Worm (Caenorhabditis elegans) whole organism, young adult: Measurements from ENCODE around the gene col-90.

ENCODE experiments used
- B0019.2 ChIP-seq: fragments of 200-800 bp; sonication (Bioruptor generic); conservative IDR thresholded peaks from 2 replicates; pipeline ENCODE4 v1.3.6; 2022; ENCODE audit warnings: missing genetic modification reagents, missing genetic modification characterization, missing compliant biosample characterization
- B0261.1 ChIP-seq: sonication (generic microtip); optimal IDR thresholded peaks from 2 replicates; lab custom pipeline; 2016; ENCODE audit warnings: mild to moderate bottlenecking, missing genetic modification characterization, moderate library complexity, missing compliant biosample characterization
- B0336.3 ChIP-seq: fragments of 200-800 bp; sonication (Bioruptor generic); IDR thresholded peaks from 2 replicates; pipeline ENCODE4 v1.3.6; 2022; ENCODE audit warnings: missing genetic modification characterization, missing compliant biosample characterization
- D2030.7 ChIP-seq: fragments of 200-800 bp; sonication (Bioruptor generic); IDR thresholded peaks from 2 replicates; pipeline ENCODE4 v1.3.6; 2022; ENCODE audit warnings: missing genetic modification reagents, missing genetic modification characterization, missing compliant biosample characterization
- F23B12.7 ChIP-seq: sonication (generic microtip); optimal IDR thresholded peaks from 2 replicates; lab custom pipeline; 2017; ENCODE audit warnings: missing genetic modification characterization, mild to moderate bottlenecking, missing compliant biosample characterization, antibody characterized with exemption, moderate library complexity; ENCODE audit not compliant: insufficient read depth
- F33H1.4 ChIP-seq: fragments of 200-800 bp; sonication (Bioruptor generic); IDR thresholded peaks from 2 replicates; pipeline ENCODE4 v1.3.6; 2022; ENCODE audit warnings: missing genetic modification reagents, missing genetic modification characterization, missing compliant biosample characterization
- T26A5.8 ChIP-seq: sonication (generic microtip); optimal IDR thresholded peaks from 2 replicates; lab custom pipeline; 2016; ENCODE audit warnings: missing genetic modification characterization, missing compliant biosample characterization
- Y95B8A.8 ChIP-seq: fragments of 200-800 bp; sonication (Bioruptor generic); IDR thresholded peaks from 2 replicates; pipeline ENCODE4 v1.3.6; 2022; ENCODE audit warnings: missing genetic modification reagents, missing genetic modification characterization, missing compliant biosample characterization
- atf-7 ChIP-seq: sonication (generic microtip); optimal IDR thresholded peaks from 2 replicates; lab custom pipeline; 2017; ENCODE audit warnings: mild to moderate bottlenecking, missing genetic modification characterization, missing compliant biosample characterization
- attf-3 ChIP-seq: fragments of 200-800 bp; sonication (Bioruptor generic); conservative IDR thresholded peaks from 2 replicates; pipeline ENCODE4 v1.3.6; 2022; ENCODE audit warnings: missing genetic modification reagents, missing genetic modification characterization, missing compliant biosample characterization
- bed-1 ChIP-seq: fragments of 200-800 bp; sonication (Bioruptor generic); IDR thresholded peaks from 2 replicates; pipeline ENCODE4 v1.3.6; 2022; ENCODE audit warnings: missing genetic modification reagents, missing genetic modification characterization, missing compliant biosample characterization
- ceh-100 ChIP-seq: fragments of 200-800 bp; sonication (Bioruptor generic); IDR thresholded peaks from 2 replicates; pipeline ENCODE4 v1.3.6; 2022; ENCODE audit warnings: missing genetic modification reagents, missing genetic modification characterization, missing compliant biosample characterization
- efl-1 ChIP-seq: fragments of 150-350 bp; optimal IDR thresholded peaks from 2 replicates; lab custom pipeline; 2014; ENCODE audit warnings: missing biosample characterization, missing genetic modification reagents, missing genetic modification characterization
- egrh-3 ChIP-seq: fragments of 200-800 bp; sonication (Bioruptor generic); IDR thresholded peaks from 2 replicates; pipeline ENCODE4 v1.3.6; 2022; ENCODE audit warnings: missing genetic modification reagents, missing genetic modification characterization, missing compliant biosample characterization
- fkh-3 ChIP-seq: sonication (generic microtip); optimal IDR thresholded peaks from 2 replicates; lab custom pipeline; 2016; ENCODE audit warnings: mild to moderate bottlenecking, missing genetic modification characterization, missing compliant biosample characterization
- him-1 ChIP-seq: sonication (generic microtip); optimal IDR thresholded peaks from 2 replicates; lab custom pipeline; 2016; ENCODE audit warnings: missing genotype, missing genetic modification reagents, missing genetic modification characterization, missing compliant biosample characterization
- hmg-1.2 ChIP-seq: fragments of 200-800 bp; sonication (Bioruptor generic); IDR thresholded peaks from 2 replicates; pipeline ENCODE4 v1.3.6; 2022; ENCODE audit warnings: missing genetic modification reagents, missing genetic modification characterization, missing compliant biosample characterization
- lin-26 ChIP-seq: fragments of 200-800 bp; sonication (Bioruptor generic); IDR thresholded peaks from 2 replicates; pipeline ENCODE4 v1.3.6; 2022; ENCODE audit warnings: missing genetic modification reagents, missing genetic modification characterization, missing compliant biosample characterization
- lin-35 ChIP-seq, 3 experiments: fragments of 150-350 bp in 2 of 3; sonication (generic microtip) in 1 of 3; optimal IDR thresholded peaks; 2 replicates each; lab custom pipeline; 2014 to 2018; ENCODE audit warnings: missing biosample characterization in 3 of 3, missing genetic modification characterization in 3 of 3, missing genetic modification reagents in 3 of 3
- lsl-1 ChIP-seq: fragments of 200-800 bp; sonication (Bioruptor generic); optimal IDR thresholded peaks from 2 replicates; lab custom pipeline; 2018; ENCODE audit warnings: mild to moderate bottlenecking, missing genetic modification characterization, moderate library complexity, missing compliant biosample characterization
- madf-3 ChIP-seq: fragments of 200-800 bp; sonication (Bioruptor generic); IDR thresholded peaks from 2 replicates; pipeline ENCODE4 v1.3.6; 2022; ENCODE audit warnings: missing genetic modification reagents, missing genetic modification characterization, missing compliant biosample characterization
- madf-6 ChIP-seq: fragments of 200-800 bp; sonication (Bioruptor generic); IDR thresholded peaks from 2 replicates; pipeline ENCODE4 v1.3.6; 2022; ENCODE audit warnings: missing genetic modification reagents, missing genetic modification characterization, missing compliant biosample characterization
- rpc-1 ChIP-seq, 2 experiments: fragments of 150-350 bp in 1 of 2; sonication (generic microtip) in 1 of 2; optimal IDR thresholded peaks; 2 replicates each; lab custom pipeline; 2014 to 2018; ENCODE audit warnings: missing biosample characterization in 1 of 2, missing genetic modification characterization in 1 of 2, missing genetic modification reagents in 1 of 2, missing genotype in 1 of 2
- sea-2 ChIP-seq: fragments of 200-800 bp; sonication (Bioruptor generic); IDR thresholded peaks from 2 replicates; pipeline ENCODE4 v1.3.6; 2022; ENCODE audit warnings: missing genetic modification characterization, missing compliant biosample characterization
- snpc-3.4 ChIP-seq: sonication (generic microtip); optimal IDR thresholded peaks from 2 replicates; lab custom pipeline; 2017; ENCODE audit warnings: missing genetic modification characterization, mild to moderate bottlenecking, missing compliant biosample characterization, antibody characterized with exemption, moderate library complexity, missing genotype, missing genetic modification reagents
- unc-62 ChIP-seq: fragments of 150-350 bp; optimal IDR thresholded peaks from 2 replicates; lab custom pipeline; 2014; ENCODE audit warnings: missing biosample characterization, missing genetic modification reagents, missing genetic modification characterization
- xnd-1 ChIP-seq: sonication (generic microtip); optimal IDR thresholded peaks from 2 replicates; lab custom pipeline; 2016; ENCODE audit warnings: missing genotype, missing genetic modification reagents, missing genetic modification characterization, missing compliant biosample characterization
- zfh-2 ChIP-seq: fragments of 200-800 bp; sonication (Bioruptor generic); conservative IDR thresholded peaks from 2 replicates; pipeline ENCODE4 v1.3.6; 2022; ENCODE audit warnings: missing genetic modification reagents, missing genetic modification characterization, missing compliant biosample characterization
- ztf-25 ChIP-seq: fragments of 200-800 bp; sonication (Bioruptor generic); IDR thresholded peaks from 2 replicates; pipeline ENCODE4 v1.3.6; 2022; ENCODE audit warnings: missing genetic modification reagents, missing genetic modification characterization, missing compliant biosample characterization
- ztf-26 ChIP-seq: sonication (generic microtip); optimal IDR thresholded peaks from 2 replicates; lab custom pipeline; 2017; ENCODE audit warnings: missing genetic modification characterization, missing compliant biosample characterization
- ztf-6 ChIP-seq: fragments of 200-800 bp; sonication (Bioruptor generic); IDR thresholded peaks from 2 replicates; pipeline ENCODE4 v1.3.6; 2022; ENCODE audit warnings: missing genetic modification reagents, missing genetic modification characterization, missing compliant biosample characterization

The col-90 gene

ce11 chrIII:7981233-7981632, 32.6 kb downstream of the col-90 start:
- TF ChIP-seq madf-6 (GFP tag; lab: Robert Waterston, UW) (peak; percentile 31; the same call in 1 of the 2 replicates), zfh-2 (GFP tag; lab: Robert Waterston, UW) (peak; percentile 65), T26A5.8 (no peak), rpc-1 (optimal IDR thresholded peaks at IDR 0.05; lab: Kevin White, UChicago) (no peak), rpc-1 (tag; optimal IDR thresholded peaks at IDR 0.05; lab: Kevin White, UChicago) (no peak)

ce11 chrIII:7981938-7982337, 33.3 kb downstream of the col-90 start:
- 0 out of 2 replicates have a peak, but pooled peaks have one; percentile 16 for TF ChIP-seq ztf-6
- TF ChIP-seq efl-1 (GFP tag; lab: Kevin White, UChicago) = no peak
- no peak for TF ChIP-seq ztf-25
- no peak for TF ChIP-seq bed-1 (GFP tag; lab: Robert Waterston, UW)
- no peak for TF ChIP-seq snpc-3.4 (tag; lab: Kevin White, UChicago)
- peak; percentile 8; the same call in 1 of the 2 replicates for TF ChIP-seq egrh-3 (GFP tag; lab: Robert Waterston, UW)
- TF ChIP-seq zfh-2 (GFP tag; lab: Robert Waterston, UW) = peak; percentile 65
- TF ChIP-seq lin-35 (GFP tag; optimal IDR thresholded peaks at IDR 0.05; lab: Kevin White, UChicago) = no peak

DNA sequence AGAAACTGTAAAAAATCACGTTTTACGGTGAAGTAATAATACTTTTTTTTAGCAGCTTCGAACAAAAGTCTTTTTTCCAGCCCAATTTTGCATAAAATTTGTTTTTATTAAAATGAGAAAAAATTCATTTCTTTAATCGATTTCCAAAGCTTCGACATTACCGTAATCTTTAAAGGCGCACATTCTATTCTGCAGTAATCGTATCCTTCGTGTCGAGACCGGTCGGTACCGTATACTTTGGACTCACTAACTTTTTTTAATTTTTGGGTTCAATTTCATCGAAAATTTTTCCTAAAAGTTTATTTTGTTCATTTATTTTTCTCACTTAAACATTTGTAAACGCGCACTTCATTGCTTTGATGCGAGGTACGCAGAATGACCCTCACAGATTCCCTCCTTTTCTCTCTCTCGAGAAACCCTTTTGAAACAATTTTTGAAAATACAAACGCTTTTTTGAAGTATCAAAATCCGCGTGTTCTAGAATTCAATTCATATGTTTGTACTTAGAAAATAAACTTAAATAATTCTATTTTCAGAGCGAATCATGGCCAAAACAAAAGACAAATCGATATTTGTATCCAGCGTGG, 38.0 kb downstream of the col-90 start, which contains the start of gene hrpk-2:
TSS of gene hrpk-2 (plus strand) at position 537 of the 587 bp plus-strand sequence.
- TF ChIP-seq hmg-1.2 (GFP tag; lab: Robert Waterston, UW) (no peak), snpc-3.4 (tag; lab: Kevin White, UChicago) (peak; percentile 28), ztf-26 (tag; lab: Kevin White, UChicago) (no peak), xnd-1 (peak; percentile 27), ceh-100 (GFP tag; lab: Robert Waterston, UW) (no peak), madf-6 (GFP tag; lab: Robert Waterston, UW) (peak; percentile 65; the same call in 1 of the 2 replicates), B0019.2 (GFP tag; lab: Robert Waterston, UW) (peak; percentile 19; the same call in 1 of the 2 replicates), B0261.1 (tag; lab: Kevin White, UChicago) (no peak), B0336.3 (no peak), unc-62 (GFP tag; lab: Kevin White, UChicago) (no peak), lin-26 (no peak), lsl-1 (GFP tag; lab: Kevin White, UChicago) (peak; percentile 81), F33H1.4 (GFP tag; lab: Robert Waterston, UW) (peak; percentile 73)
- TF ChIP-seq, all 124 proteins: peak for 6

DNA sequence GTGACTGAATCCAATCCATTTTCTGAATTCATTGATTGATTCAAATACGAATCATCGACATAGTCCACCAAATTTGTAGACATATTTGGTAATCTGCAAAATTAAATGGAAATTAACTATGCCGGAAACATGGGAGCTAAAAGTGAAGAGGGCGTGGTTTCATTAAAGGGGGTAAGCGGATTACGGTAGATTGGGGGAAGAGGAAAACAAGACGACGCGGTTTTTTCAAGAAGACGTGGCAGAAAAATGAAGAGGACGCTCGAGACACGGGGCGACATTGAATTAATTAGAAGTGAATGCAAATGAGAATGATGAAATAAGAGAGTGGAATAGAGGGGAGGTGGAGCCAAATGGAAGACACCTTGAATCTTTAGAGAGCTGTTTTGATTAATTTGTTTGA, 47.7 kb downstream of the col-90 start, which contains the start of gene npr-17:
TSS of gene npr-17 (minus strand) at position 101 of the 400 bp plus-strand sequence.
- TF ChIP-seq ceh-100 (GFP tag; lab: Robert Waterston, UW) (no peak), him-1 (no peak), xnd-1 (no peak), Y95B8A.8 (GFP tag; lab: Robert Waterston, UW) (no peak), lin-26 (no peak), zfh-2 (GFP tag; lab: Robert Waterston, UW) (no peak), attf-3 (GFP tag; lab: Robert Waterston, UW) (no peak), fkh-3 (no peak), D2030.7 (no peak), F23B12.7 (tag; lab: Kevin White, UChicago) (no peak), sea-2 (GFP tag; lab: Robert Waterston, UW) (no peak), ztf-6 (no peak), atf-7 (no peak), madf-3 (GFP tag; lab: Robert Waterston, UW) (no peak)
- TF ChIP-seq, all 124 proteins: peak for 0
